Worm (Caenorhabditis elegans): ENCODE measurements around the gene F29F11.20.

F29F11.20 gene

ce11 chrV:10657959-10658358 is 29.7 kb upstream of the F29F11.20 start, which contains the start of gene tut-2:
Gene tut-2, plus strand, starts transcription at chrV:10658235.
- TF ChIP-seq unc-55 (GFP tag; optimal IDR thresholded peaks at IDR 0.05) = peak; percentile 17
- no peak for TF ChIP-seq Y55F3AM.14 (GFP tag; optimal IDR thresholded peaks at IDR 0.05)
- no peak for TF ChIP-seq alr-1 (tag; optimal IDR thresholded peaks at IDR 0.05)
- TF ChIP-seq ztf-4 (tag; optimal IDR thresholded peaks at IDR 0.05) = no peak
- no peak for TF ChIP-seq aly-2 (tag; optimal IDR thresholded peaks at IDR 0.05)

DNA sequence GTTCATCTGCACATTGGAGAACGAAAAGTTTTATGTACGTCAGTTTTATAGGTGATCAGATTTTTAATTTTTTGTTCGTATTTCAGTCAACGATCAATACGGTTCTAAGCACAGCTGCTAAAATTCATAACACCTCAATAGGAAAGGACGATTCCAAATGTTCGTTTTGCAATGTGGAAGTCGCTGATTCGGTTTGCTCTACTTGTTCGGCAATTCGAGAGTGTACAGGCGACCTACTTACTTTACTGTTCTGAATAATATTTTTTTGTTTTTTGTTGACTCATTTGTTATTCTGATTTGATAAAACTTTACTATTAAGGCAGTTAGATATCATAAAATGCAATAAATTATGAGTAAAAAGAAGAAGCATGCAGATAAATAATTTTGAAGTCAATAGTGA is 28.4 kb upstream of the F29F11.20 start:
- no peak for TF ChIP-seq fos-1 (tag; optimal IDR thresholded peaks at IDR 0.05)
- TF ChIP-seq skn-1 (tag; optimal IDR thresholded peaks at IDR 0.05) = no peak
- TF ChIP-seq ceh-16 (tag; optimal IDR thresholded peaks at IDR 0.05) = no peak
- no peak for TF ChIP-seq blmp-1 (tag; optimal IDR thresholded peaks at IDR 0.05; ENCODE audit: insufficient read depth)
- TF ChIP-seq egl-27 (tag; optimal IDR thresholded peaks at IDR 0.05) = no peak
- no peak for TF ChIP-seq F13H6.1 (tag; optimal IDR thresholded peaks at IDR 0.05)
- no peak for TF ChIP-seq dmd-4 (tag; optimal IDR thresholded peaks at IDR 0.05)
- no peak for TF ChIP-seq elt-1 (tag; optimal IDR thresholded peaks at IDR 0.05)
- no peak for TF ChIP-seq nhr-12 (tag; optimal IDR thresholded peaks at IDR 0.05)

DNA sequence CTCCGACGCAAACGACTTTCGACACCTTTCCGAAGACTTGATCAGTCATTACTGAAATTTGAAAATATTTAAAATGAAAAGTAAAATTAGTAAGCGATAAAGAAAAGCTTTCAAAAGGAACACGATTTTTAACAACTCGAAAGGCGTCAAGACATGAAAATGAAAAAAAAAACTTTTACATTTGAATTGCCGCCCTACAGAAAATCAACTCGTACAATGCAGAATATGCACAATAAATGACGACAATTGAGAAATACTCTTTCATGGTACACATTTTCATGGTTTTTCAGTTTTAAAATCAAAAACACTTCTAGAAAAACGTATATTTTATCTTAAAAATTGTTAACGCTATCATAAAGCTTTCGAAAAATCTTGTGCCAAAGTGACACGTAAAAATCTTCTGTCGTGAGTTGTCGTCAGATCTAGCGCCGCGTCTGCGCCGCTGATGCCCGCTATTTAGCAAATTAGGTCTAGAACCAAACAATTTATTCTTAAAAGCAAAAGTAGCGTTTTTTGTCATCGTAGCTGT is 26.2 kb upstream of the F29F11.20 start, which contains the start of gene sqv-4:
sqv-4 (minus strand) TSS at position 51 of the 529 bp plus-strand sequence.
- TF ChIP-seq C34F6.9 (tag; optimal IDR thresholded peaks at IDR 0.05) = peak; percentile 31
- peak; percentile 43 for TF ChIP-seq unc-55 (GFP tag; optimal IDR thresholded peaks at IDR 0.05)
- TF ChIP-seq ama-1 (optimal IDR thresholded peaks at IDR 0.05) = no peak
- peak in 1 of 2 experiments; percentile 71 for TF ChIP-seq lsy-2 (tag; optimal IDR thresholded peaks at IDR 0.05)
- no peak for TF ChIP-seq ztf-1 (GFP tag; conservative IDR thresholded peaks at IDR 0.05)
- TF ChIP-seq gmeb-1 (tag; optimal IDR thresholded peaks at IDR 0.05) = peak; percentile 73
- TF ChIP-seq nhr-129 (tag; optimal IDR thresholded peaks at IDR 0.05) = peak; percentile 37
- TF ChIP-seq alr-1 (tag; optimal IDR thresholded peaks at IDR 0.05) = no peak
- no peak for TF ChIP-seq elt-1 (tag; optimal IDR thresholded peaks at IDR 0.05)

ce11 chrV:10662000-10662399 is 25.7 kb upstream of the F29F11.20 start:
- TF ChIP-seq blmp-1 (tag; optimal IDR thresholded peaks at IDR 0.05; ENCODE audit: insufficient read depth) (peak; percentile 79), lsy-2 (tag; optimal IDR thresholded peaks at IDR 0.05) (no peak)

DNA sequence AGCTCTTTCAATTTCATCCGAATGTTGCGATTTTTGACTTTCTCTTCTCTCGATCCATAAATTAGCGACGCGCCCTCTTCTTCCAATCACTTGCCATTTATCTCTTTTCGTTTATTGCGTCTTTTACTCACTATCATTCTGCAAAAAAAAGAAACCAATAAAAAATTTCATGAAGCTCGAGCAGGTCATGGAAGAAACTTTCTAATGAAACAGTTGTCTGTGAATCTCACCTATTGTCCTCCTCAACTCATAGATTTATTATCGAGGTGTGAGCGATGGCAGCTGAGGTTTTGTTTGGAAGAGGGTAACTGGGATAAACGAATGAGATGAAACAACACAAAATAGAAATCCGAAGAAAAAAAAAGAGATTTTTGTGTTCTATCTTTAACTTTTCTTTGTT is 23.4 kb upstream of the F29F11.20 start:
- TF ChIP-seq ceh-82 (tag; optimal IDR thresholded peaks at IDR 0.05) (no peak), mbf-1 (tag; optimal IDR thresholded peaks at IDR 0.05) (no peak), nhr-25 (tag; optimal IDR thresholded peaks at IDR 0.05) (no peak), mab-5 (tag; optimal IDR thresholded peaks at IDR 0.05) (no peak), nhr-237 (tag; optimal IDR thresholded peaks at IDR 0.05) (no peak), nhr-129 (tag; optimal IDR thresholded peaks at IDR 0.05) (no peak), sma-3 (GFP tag; optimal IDR thresholded peaks at IDR 0.05) (no peak), nhr-21 (tag; optimal IDR thresholded peaks at IDR 0.05) (no peak), gmeb-1 (tag; optimal IDR thresholded peaks at IDR 0.05) (no peak), blmp-1 (tag; optimal IDR thresholded peaks at IDR 0.05; ENCODE audit: insufficient read depth) (no peak), lin-39 (tag; optimal IDR thresholded peaks at IDR 0.05) (no peak), ceh-16 (tag; optimal IDR thresholded peaks at IDR 0.05) (no peak), dmd-4 (tag; optimal IDR thresholded peaks at IDR 0.05) (no peak), unc-62 (GFP tag; optimal IDR thresholded peaks at IDR 0.05) (no peak), mdl-1 (tag; optimal IDR thresholded peaks at IDR 0.05) (no peak), skn-1 (tag; optimal IDR thresholded peaks at IDR 0.05) (no peak), Y55F3AM.14 (GFP tag; optimal IDR thresholded peaks at IDR 0.05) (no peak), sem-4 (tag; optimal IDR thresholded peaks at IDR 0.05) (no peak)

- TF ChIP-seq elt-3 (tag; optimal IDR thresholded peaks at IDR 0.05) (no peak), nhr-129 (tag; optimal IDR thresholded peaks at IDR 0.05) (no peak), nhr-77 (tag; optimal IDR thresholded peaks at IDR 0.05) (no peak), blmp-1 (tag; optimal IDR thresholded peaks at IDR 0.05; ENCODE audit: insufficient read depth) (no peak), sem-4 (tag; optimal IDR thresholded peaks at IDR 0.05) (no peak), dmd-4 (tag; optimal IDR thresholded peaks at IDR 0.05) (no peak), egl-27 (tag; optimal IDR thresholded peaks at IDR 0.05) (no peak), fos-1 (tag; optimal IDR thresholded peaks at IDR 0.05) (no peak), nhr-10 (tag; optimal IDR thresholded peaks at IDR 0.05) (no peak), lin-39 (tag; optimal IDR thresholded peaks at IDR 0.05) (no peak), ama-1 (optimal IDR thresholded peaks at IDR 0.05) (no peak), unc-55 (GFP tag; optimal IDR thresholded peaks at IDR 0.05) (no peak), C34F6.9 (tag; optimal IDR thresholded peaks at IDR 0.05) (no peak), sma-3 (GFP tag; optimal IDR thresholded peaks at IDR 0.05) (no peak), mbf-1 (tag; optimal IDR thresholded peaks at IDR 0.05) (no peak), ceh-82 (tag; optimal IDR thresholded peaks at IDR 0.05) (no peak), Y55F3AM.14 (GFP tag; optimal IDR thresholded peaks at IDR 0.05) (no peak), alr-1 (tag; optimal IDR thresholded peaks at IDR 0.05) (no peak), mdl-1 (tag; optimal IDR thresholded peaks at IDR 0.05) (no peak), lsy-2 (tag; optimal IDR thresholded peaks at IDR 0.05) (no peak)
Observed at ce11 chrV:10667284-10667683, 20.4 kb upstream of the F29F11.20 start, which contains the start of gene twk-12. Gene twk-12, plus strand, starts transcription at chrV:10667584.
